Worm (Caenorhabditis elegans) whole organism, midembryonic: ENCODE data around the gene C33H5.1.

ENCODE experiments used
- T22C8.4 ChIP-seq: fragments of 200-800 bp; sonication (Bioruptor generic); IDR thresholded peaks from 2 replicates; pipeline ENCODE4 v1.3.6; 2022; ENCODE audit warnings: missing genetic modification characterization, missing compliant biosample characterization
- flt-1 ChIP-seq: fragments of 200-800 bp; sonication (Bioruptor generic); IDR thresholded peaks from 2 replicates; pipeline ENCODE4 v1.3.6; 2022; ENCODE audit warnings: missing genetic modification characterization, missing compliant biosample characterization
- klf-2 ChIP-seq: fragments of 200-800 bp; sonication (Bioruptor generic); conservative IDR thresholded peaks from 2 replicates; pipeline ENCODE4 v1.3.6; 2022; ENCODE audit warnings: missing genetic modification reagents, missing genetic modification characterization, missing compliant biosample characterization
- ref-1 ChIP-seq: fragments of 200-800 bp; sonication (Bioruptor generic); conservative IDR thresholded peaks from 2 replicates; pipeline ENCODE4 v1.3.6; 2022; ENCODE audit warnings: missing genetic modification reagents, missing genetic modification characterization, missing compliant biosample characterization
- tab-1 ChIP-seq: fragments of 200-800 bp; sonication (Bioruptor generic); IDR thresholded peaks from 2 replicates; pipeline ENCODE4 v1.3.6; 2022; ENCODE audit warnings: missing genetic modification characterization, missing compliant biosample characterization
- ztf-23 ChIP-seq: fragments of 200-800 bp; sonication (Bioruptor generic); IDR thresholded peaks from 2 replicates; pipeline ENCODE4 v1.3.6; 2022; ENCODE audit warnings: missing genetic modification reagents, missing genetic modification characterization, missing compliant biosample characterization
- ztf-29 ChIP-seq: fragments of 200-800 bp; sonication (Bioruptor generic); IDR thresholded peaks from 2 replicates; pipeline ENCODE4 v1.3.6; 2022; ENCODE audit warnings: missing genetic modification reagents, missing genetic modification characterization, missing compliant biosample characterization

DNA sequence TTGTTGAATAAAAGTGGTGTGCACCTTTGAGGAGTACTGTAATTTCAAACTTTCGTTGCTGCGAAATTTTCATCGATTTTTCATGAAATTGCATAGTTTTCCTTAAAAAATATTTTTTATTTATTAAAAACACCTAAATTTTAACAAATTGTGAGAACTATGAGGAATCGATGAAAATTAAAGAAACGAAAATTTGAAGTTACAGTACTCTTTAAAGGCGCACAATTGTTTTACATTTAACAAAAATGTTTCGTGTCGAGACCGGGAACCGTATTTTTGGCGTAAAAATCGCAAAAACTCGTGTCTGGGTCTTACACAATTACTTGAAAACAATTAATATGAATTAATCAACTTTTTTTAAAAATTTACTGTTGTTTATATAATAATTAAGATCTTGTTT, 38.5 kb upstream of the C33H5.1 start, which contains the start of gene rdl-1:
- TF ChIP-seq tab-1 (no peak), T22C8.4 (GFP tag; lab: Robert Waterston, UW) (no peak), flt-1 (GFP tag; lab: Robert Waterston, UW) (no peak), klf-2 (GFP tag; lab: Robert Waterston, UW) (no peak), ref-1 (GFP tag; lab: Robert Waterston, UW) (no peak), ztf-29 (no peak), ztf-23 (GFP tag; lab: Robert Waterston, UW) (no peak)
